Worm (Caenorhabditis elegans) whole organism, L4/young adult: Measurements from ENCODE around the gene mec-18.

Experiments
- W03F9.2 ChIP-seq: fragments of 150-350 bp; optimal IDR thresholded peaks from 2 replicates; lab custom pipeline; 2014; ENCODE audit warnings: missing biosample characterization, missing genetic modification characterization
- dao-5 ChIP-seq: sonication (generic microtip); optimal IDR thresholded peaks from 2 replicates; lab custom pipeline; 2016; ENCODE audit warnings: missing genotype, missing genetic modification characterization, moderate library complexity, missing compliant biosample characterization
- him-1 ChIP-seq: sonication (generic microtip); optimal IDR thresholded peaks from 2 replicates; lab custom pipeline; 2016; ENCODE audit warnings: missing genotype, missing genetic modification reagents, missing genetic modification characterization, missing compliant biosample characterization

mec-18 gene

DNA sequence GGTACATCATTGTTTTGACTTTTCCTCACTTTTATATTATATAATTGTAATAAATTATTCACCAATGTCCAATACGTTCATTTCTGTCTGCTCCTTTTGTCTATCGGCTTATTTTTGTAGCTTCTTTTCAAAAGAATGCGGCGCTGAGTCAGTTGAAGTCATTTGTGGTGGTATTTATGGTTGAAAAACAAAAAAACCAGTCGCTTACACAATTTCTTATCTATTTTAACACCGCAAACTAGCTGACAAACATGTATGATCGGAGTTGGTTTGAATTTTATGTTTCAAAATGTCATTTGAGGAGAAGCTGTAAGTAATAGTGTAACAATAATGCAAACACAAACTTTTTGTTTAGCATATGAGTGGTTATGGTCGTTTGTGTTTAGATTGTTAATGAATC, 10.0 kb upstream of the mec-18 start, which contains the start of gene ets-10:
ets-10 (plus strand) TSS at position 201 of the 400 bp plus-strand sequence.
- TF ChIP-seq him-1, result no peak
- TF ChIP-seq W03F9.2 (tag; lab: Kevin White, UChicago), result no peak
- no peak for TF ChIP-seq dao-5

DNA sequence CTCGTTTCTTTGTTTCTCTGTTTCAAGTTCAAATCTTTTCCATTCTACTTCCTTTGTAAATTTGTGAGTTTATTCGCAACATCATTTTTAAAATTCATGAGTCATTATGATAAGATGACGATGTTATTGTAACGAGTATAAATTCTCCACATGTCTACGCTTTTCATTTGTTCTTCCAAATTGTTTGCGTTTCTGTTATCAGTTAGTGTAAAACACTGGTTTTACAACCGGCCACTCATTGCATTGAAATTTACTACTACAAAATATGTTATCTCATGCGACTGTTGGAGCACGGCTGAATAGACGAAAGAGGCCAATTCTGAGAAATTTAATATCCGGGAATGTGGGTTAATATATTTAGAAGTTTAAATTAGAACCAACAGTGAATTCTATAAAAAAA, 8.4 kb upstream of the mec-18 start, which contains the start of gene C52B9.19:
C52B9.19 (plus strand) TSS at position 176 of the 400 bp plus-strand sequence.
- no peak for TF ChIP-seq W03F9.2 (tag; lab: Kevin White, UChicago)
- no peak for TF ChIP-seq dao-5
- no peak for TF ChIP-seq him-1

- no peak for TF ChIP-seq W03F9.2 (tag; lab: Kevin White, UChicago)
- no peak for TF ChIP-seq him-1
- TF ChIP-seq dao-5, result no peak
Measured at ce11 chrX:4279294-4279782, 5.3 kb upstream of the mec-18 start, which contains the start of the genes twk-28 and ets-9. Gene twk-28 (minus strand): TSS chrX:4279344. Gene ets-9 (plus strand): TSS chrX:4279703.

ce11 chrX:4273614-4274013, 402 bp downstream of the mec-18 start, which contains the start of gene C52B9.10:
Gene C52B9.10 (plus strand): TSS chrX:4273914.
- TF ChIP-seq him-1 (no peak), W03F9.2 (tag; lab: Kevin White, UChicago) (no peak), dao-5 (no peak)

ce11 chrX:4268396-4268795, 5.6 kb downstream of the mec-18 start:
- TF ChIP-seq him-1, result no peak
- TF ChIP-seq dao-5, result no peak
- TF ChIP-seq W03F9.2 (tag; lab: Kevin White, UChicago), result no peak

DNA sequence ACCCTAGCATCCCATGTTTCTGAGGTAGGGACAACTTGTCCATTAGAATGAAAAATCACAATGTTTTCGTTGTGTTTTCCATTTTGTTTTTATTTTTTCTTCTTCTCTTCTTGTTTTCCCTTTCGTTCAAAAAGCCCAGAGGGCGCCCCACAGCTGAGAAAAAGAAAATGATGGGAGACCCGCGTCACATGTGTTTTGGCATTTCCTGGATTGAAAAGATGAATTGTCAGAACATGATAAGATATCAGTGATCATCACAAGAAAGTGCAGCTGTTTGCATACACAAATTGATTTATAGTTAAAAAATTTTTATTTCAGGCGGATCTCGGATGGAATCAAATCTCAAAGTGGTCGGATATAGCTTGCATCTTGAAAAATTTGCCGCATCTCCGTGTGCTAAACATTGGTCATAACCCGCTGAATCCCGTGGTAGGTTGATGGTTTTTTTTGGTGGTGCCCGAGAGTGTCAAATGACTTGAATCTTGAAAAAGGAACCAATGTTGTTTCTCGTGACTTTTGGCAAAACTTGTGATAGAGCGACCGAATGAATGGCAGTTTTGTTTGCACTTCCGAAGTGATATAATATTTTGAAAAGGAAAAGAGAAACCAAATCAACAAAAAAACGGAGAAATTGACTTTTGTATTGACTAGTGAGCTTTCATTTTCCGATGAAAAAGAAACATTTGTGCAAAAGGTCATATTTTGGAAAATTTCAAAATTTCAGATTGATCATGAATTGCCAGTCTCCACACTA, 7.7 kb downstream of the mec-18 start:
- TF ChIP-seq dao-5, result no peak
- no peak for TF ChIP-seq him-1
- TF ChIP-seq W03F9.2 (tag; lab: Kevin White, UChicago), result no peak

DNA sequence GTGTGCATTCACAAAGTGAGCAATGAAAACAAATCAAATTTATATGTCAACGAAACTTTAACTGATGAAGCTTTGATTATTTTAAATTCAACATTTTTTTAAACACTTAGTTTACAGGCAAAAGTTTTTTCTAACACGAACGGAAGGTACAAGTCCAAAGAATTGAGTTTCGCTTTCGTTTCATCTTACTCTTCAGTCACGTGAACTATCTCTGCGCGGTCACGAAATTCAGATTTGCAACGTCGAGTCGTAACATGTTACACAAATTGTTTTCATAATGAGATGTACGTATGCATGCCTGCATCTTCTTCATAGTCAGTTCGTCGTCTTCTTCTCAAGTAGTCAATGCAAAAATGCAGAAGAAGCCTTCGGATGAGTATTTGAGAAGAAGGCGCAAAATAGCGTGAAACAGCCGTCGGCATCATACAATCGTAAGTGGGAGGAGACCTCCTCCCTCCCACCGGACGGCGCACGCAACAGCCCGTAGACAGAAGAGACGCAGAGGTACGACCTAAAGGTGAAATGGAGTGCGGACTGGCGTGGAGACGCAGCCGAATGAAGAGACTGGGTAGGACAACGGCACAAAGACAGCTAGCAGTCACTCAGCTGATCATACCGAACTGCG, 8.6 kb downstream of the mec-18 start, which contains the start of gene coel-1:
coel-1 (plus strand) TSS at position 381 of the 625 bp plus-strand sequence.
- TF ChIP-seq W03F9.2 (tag; lab: Kevin White, UChicago) (no peak), dao-5 (no peak), him-1 (no peak)

ce11 chrX:4263820-4264219, 10.2 kb downstream of the mec-18 start:
- TF ChIP-seq dao-5 (no peak), W03F9.2 (tag; lab: Kevin White, UChicago) (no peak), him-1 (no peak)

DNA sequence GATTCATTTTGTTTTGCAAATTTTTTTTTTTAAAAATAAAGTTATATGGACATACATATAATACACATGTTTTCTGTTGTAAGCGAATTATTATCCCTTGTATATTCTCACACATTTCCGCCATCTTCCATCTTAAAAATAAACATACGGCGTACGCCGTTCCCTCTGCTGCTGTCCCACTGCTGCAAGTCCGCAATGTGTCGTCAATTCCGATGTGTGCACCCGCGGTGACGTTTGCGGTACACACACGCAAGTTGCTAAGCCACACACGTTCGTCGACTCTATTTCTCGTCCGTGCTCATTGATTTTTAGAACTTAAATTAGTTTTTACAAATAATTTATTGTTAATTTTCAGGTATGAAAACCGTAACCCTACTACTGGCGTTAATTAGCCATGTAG, 13.7 kb downstream of the mec-18 start, which contains the start of gene C52B9.4:
C52B9.4 (plus strand) TSS at position 356 of the 400 bp plus-strand sequence.
- TF ChIP-seq W03F9.2 (tag; lab: Kevin White, UChicago), result peak; percentile 5
- TF ChIP-seq him-1, result no peak

- TF ChIP-seq dao-5 (no peak), W03F9.2 (tag; lab: Kevin White, UChicago) (no peak), him-1 (no peak)
Measured at ce11 chrX:4256761-4257160, 17.3 kb downstream of the mec-18 start, which contains the start of gene srv-6. Gene srv-6 (plus strand): TSS chrX:4257061.

DNA sequence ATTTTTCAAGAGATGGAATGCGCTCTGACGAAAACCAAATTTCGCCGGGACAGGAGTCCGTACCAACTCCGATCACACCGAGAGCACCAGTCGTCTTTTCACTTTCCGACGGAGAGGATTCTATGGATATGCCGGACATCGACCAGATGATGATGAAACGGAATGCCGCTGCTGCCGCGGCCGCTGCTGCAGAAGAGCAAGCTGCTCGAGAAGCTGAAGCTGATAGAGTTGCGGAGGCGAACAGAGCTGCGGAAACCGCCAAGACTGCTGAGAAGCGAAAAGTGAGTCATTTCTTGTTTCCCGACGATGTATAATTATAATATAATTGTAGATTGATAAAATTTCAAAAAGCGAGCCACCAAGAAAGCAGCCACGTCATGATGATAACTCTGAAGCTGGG, 18.6 kb downstream of the mec-18 start:
- TF ChIP-seq W03F9.2 (tag; lab: Kevin White, UChicago) (no peak), him-1 (no peak), dao-5 (no peak)

DNA sequence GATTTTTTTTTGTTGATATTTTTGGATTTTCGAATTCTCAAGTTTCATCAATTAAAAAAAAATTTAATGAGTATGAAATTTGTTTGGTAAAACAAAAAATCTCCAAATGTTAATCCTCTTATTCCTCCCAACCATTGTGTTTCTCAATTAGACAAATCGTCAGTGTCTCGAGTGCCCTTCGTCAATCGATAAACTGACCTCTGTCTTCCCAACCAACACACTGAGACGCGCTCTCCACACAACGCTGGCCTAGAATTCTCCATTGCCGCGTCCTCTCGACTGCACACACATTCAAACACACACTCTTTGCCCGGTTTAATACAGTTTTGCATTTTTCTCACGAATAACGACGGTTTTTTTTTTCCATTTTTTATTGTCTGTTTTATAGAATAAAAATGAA, 19.2 kb downstream of the mec-18 start, which contains the start of gene taf-11.1:
taf-11.1 (plus strand) TSS at position 389 of the 400 bp plus-strand sequence.
- TF ChIP-seq W03F9.2 (tag; lab: Kevin White, UChicago) (no peak), him-1 (no peak), dao-5 (no peak)

- TF ChIP-seq him-1 (no peak), W03F9.2 (tag; lab: Kevin White, UChicago) (no peak), dao-5 (no peak)
Measured at ce11 chrX:4252047-4252446, 22.0 kb downstream of the mec-18 start, which contains the start of gene srv-5. Gene srv-5 (plus strand): TSS chrX:4252347.

DNA sequence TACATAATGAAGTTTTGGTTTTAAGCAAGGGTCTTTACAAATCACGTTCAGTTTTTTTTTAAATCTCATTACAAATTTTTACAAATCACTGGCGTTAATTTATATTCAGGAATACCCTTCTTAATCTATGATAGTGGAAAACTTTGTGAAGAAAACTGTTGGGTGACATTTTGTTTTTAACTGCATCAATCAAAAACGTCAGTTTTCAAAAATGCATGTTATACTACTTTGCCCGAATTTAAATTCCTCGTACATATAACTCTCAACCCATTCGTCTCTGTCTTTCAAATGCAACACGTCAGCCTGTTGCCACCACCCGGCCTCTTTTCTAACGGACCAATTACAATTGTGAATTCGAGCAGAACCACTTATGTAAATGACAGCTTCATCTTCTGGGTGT, 25.1 kb downstream of the mec-18 start, which contains the start of gene hlh-13:
hlh-13 (plus strand) TSS at position 301 of the 400 bp plus-strand sequence.
- TF ChIP-seq dao-5 (no peak), him-1 (no peak), W03F9.2 (tag; lab: Kevin White, UChicago) (no peak)
